Fruit fly (Drosophila melanogaster) whole organism, prepupa: ENCODE data around the gene CG13012.

ENCODE experiments used
- CG11902 ChIP-seq: fragments of 200-800 bp; sonication (Bioruptor generic); optimal IDR thresholded peaks from 3 replicates; lab custom pipeline; 2016; ENCODE audit warnings: missing biosample characterization, missing genetic modification characterization
- CG4318 ChIP-seq: fragments of 200-800 bp; sonication (Bioruptor generic); optimal IDR thresholded peaks from 3 replicates; lab custom pipeline; 2017; ENCODE audit warnings: missing biosample characterization, mild to moderate bottlenecking, missing genetic modification characterization
- CG6163 ChIP-seq: fragments of 200-800 bp; sonication (Bioruptor generic); IDR thresholded peaks from 3 replicates; pipeline ENCODE4 v1.3.6; 2022; ENCODE audit warnings: missing biosample characterization, missing genetic modification characterization
- Lpt ChIP-seq: fragments of 200-800 bp; sonication (Bioruptor generic); optimal IDR thresholded peaks from 3 replicates; lab custom pipeline; 2016; ENCODE audit warnings: missing biosample characterization, missing genetic modification characterization
- Sox102F ChIP-seq: fragments of 200-800 bp; sonication (Bioruptor generic); optimal IDR thresholded peaks from 2 replicates; lab custom pipeline; 2016; ENCODE audit warnings: missing biosample characterization, mild to moderate bottlenecking, missing genetic modification characterization
- eg ChIP-seq: fragments of 200-800 bp; sonication (Bioruptor generic); IDR thresholded peaks from 3 replicates; pipeline ENCODE4 v1.3.6; 2022; ENCODE audit warnings: missing biosample characterization, missing genetic modification characterization
- pdm3 ChIP-seq: fragments of 200-800 bp; sonication (Bioruptor generic); optimal IDR thresholded peaks from 3 replicates; lab custom pipeline; 2016; ENCODE audit warnings: missing biosample characterization, missing genetic modification characterization
- ss ChIP-seq, 2 experiments: fragments of 200-800 bp; sonication (Bioruptor generic); optimal IDR thresholded peaks; 2 replicates in 1 of 2; 3 replicates in 1 of 2; lab custom pipeline; 2017 to 2018; ENCODE audit warnings: mild to moderate bottlenecking in 2 of 2, missing biosample characterization in 2 of 2, missing genetic modification characterization in 2 of 2, moderate library complexity in 1 of 2

Gene CG13012

dm6 chrX:16623524-16623923 is 53.0 kb downstream of the CG13012 start:
- no peak for TF ChIP-seq Sox102F (GFP tag; lab: Kevin White, UChicago)

DNA sequence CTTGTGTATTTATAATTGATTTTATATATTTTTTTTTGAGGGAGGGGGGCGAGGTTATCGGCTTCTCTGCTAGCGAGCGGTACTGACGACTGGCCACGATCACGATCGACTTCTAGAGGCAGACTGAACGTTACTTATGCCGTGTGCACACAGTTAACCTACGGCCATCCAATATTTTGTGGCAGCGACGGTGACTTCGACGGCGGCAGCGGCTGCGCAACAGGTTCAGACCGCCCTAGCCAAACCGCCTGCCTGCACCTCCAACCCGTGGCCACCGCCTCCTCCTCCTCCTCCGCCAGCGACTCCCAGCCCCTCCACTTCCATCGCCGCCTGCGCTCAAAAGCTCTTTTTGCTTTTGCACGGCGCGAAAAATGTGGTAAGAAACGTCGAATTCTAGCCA is 55.1 kb downstream of the CG13012 start, which contains the start of gene CG9782:
Gene CG9782, minus strand, starts transcription at position 128 of the 400 bp plus-strand sequence.
- TF ChIP-seq CG11902 (GFP tag; lab: Kevin White, UChicago) (no peak), eg (GFP tag; lab: Robert Waterston, UW) (0 out of 3 replicates have a peak, but pooled peaks have one; percentile 23), pdm3 (GFP tag; lab: Kevin White, UChicago) (no peak), CG4318 (GFP tag; lab: Kevin White, UChicago) (no peak), CG6163 (GFP tag; lab: Robert Waterston, UW) (0 out of 3 replicates have a peak, but pooled peaks have one; percentile 34), ss (GFP tag; optimal IDR thresholded peaks at IDR 0.05; lab: Kevin White, UChicago) (peak in 1 of 2 experiments; percentile 8), Lpt (GFP tag; lab: Kevin White, UChicago) (no peak)
